Fruit fly (Drosophila melanogaster): ENCODE data around the gene CG31674.

CG31674 gene

dm6 chr2L:20802839-20803238 lies 28.2 kb upstream of the CG31674 start (continued):
- no peak for TF ChIP-seq hkb (optimal IDR thresholded peaks at IDR 0.05)
- TF ChIP-seq hkb (GFP tag; IDR thresholded peaks at IDR 0.05), result peak; percentile 20; the same call in 1 of the 2 replicates
- TF ChIP-seq CG10543 (GFP tag; optimal IDR thresholded peaks at IDR 0.05), result no peak
- TF ChIP-seq Mes4 (GFP tag; optimal IDR thresholded peaks at IDR 0.05), result no peak
- TF ChIP-seq Hr78 (GFP tag; optimal IDR thresholded peaks at IDR 0.05), result no peak
- no peak for TF ChIP-seq otp (GFP tag; IDR thresholded peaks at IDR 0.05)
- TF ChIP-seq CG17829 (tag; optimal IDR thresholded peaks at IDR 0.05), result no peak
- no peak for TF ChIP-seq pita (GFP tag; optimal IDR thresholded peaks at IDR 0.05)
- no peak for TF ChIP-seq CG1233 (GFP tag; optimal IDR thresholded peaks at IDR 0.05)
- TF ChIP-seq HLH3B (GFP tag; IDR thresholded peaks at IDR 0.05), result no peak
- no peak for TF ChIP-seq CG1024 (GFP tag; IDR thresholded peaks at IDR 0.05)
- TF ChIP-seq knrl (GFP tag; IDR thresholded peaks at IDR 0.05; ENCODE audit: partially characterized antibody), result no peak
- TF ChIP-seq Ets97D (GFP tag; optimal IDR thresholded peaks at IDR 0.05), result no peak
- no peak for TF ChIP-seq Atf6 (GFP tag; IDR thresholded peaks at IDR 0.05)
- TF ChIP-seq dan (GFP tag; IDR thresholded peaks at IDR 0.05), result no peak
- TF ChIP-seq sisA (GFP tag; IDR thresholded peaks at IDR 0.05), result peak; percentile 40
- TF ChIP-seq br (optimal IDR thresholded peaks at IDR 0.05), result no peak
- TF ChIP-seq Optix (GFP tag; IDR thresholded peaks at IDR 0.05), result no peak
- no peak for TF ChIP-seq CG5180 (GFP tag; optimal IDR thresholded peaks at IDR 0.05)
- peak; percentile 24 for TF ChIP-seq Bgb (GFP tag; IDR thresholded peaks at IDR 0.05; ENCODE audit: partially characterized antibody)
- TF ChIP-seq pan (optimal IDR thresholded peaks at IDR 0.05), result no peak
- TF ChIP-seq pan (GFP tag; optimal IDR thresholded peaks at IDR 0.05 in 1 of 2, IDR thresholded peaks at IDR 0.05 in 1 of 2), result peak in 1 of 2 experiments; percentile 7
- TF ChIP-seq CG15011 (GFP tag; optimal IDR thresholded peaks at IDR 0.05), result no peak
- TF ChIP-seq CG9817 (tag; optimal IDR thresholded peaks at IDR 0.05), result no peak
- no peak for TF ChIP-seq corto (GFP tag; optimal IDR thresholded peaks at IDR 0.05)
- TF ChIP-seq kay (GFP tag; optimal IDR thresholded peaks at IDR 0.05), result no peak
- TF ChIP-seq CG6854 (GFP tag; optimal IDR thresholded peaks at IDR 0.05), result no peak
- peak; percentile 9 for TF ChIP-seq CG17359 (tag; optimal IDR thresholded peaks at IDR 0.05)
- peak in 1 of 2 experiments; percentile 0 for TF ChIP-seq bsh (GFP tag; optimal IDR thresholded peaks at IDR 0.05)
- TF ChIP-seq ind (GFP tag; optimal IDR thresholded peaks at IDR 0.05), result no peak
- no peak for TF ChIP-seq CG6813 (GFP tag; optimal IDR thresholded peaks at IDR 0.05)
- TF ChIP-seq pnt (GFP tag; optimal IDR thresholded peaks at IDR 0.05), result no peak
- no peak for TF ChIP-seq CG4707 (GFP tag; optimal IDR thresholded peaks at IDR 0.05)
- no peak for TF ChIP-seq Ada2b (GFP tag; IDR thresholded peaks at IDR 0.05)
- no peak for TF ChIP-seq en (GFP tag; optimal IDR thresholded peaks at IDR 0.05)
- no peak for TF ChIP-seq nom (GFP tag; optimal IDR thresholded peaks at IDR 0.05)
- no peak for TF ChIP-seq CG18011 (GFP tag; optimal IDR thresholded peaks at IDR 0.05)
- no peak for TF ChIP-seq hbn (GFP tag; IDR thresholded peaks at IDR 0.05; ENCODE audit: partially characterized antibody)
- TF ChIP-seq oc (tag; optimal IDR thresholded peaks at IDR 0.05), result peak; percentile 40
- TF ChIP-seq nerfin-2 (GFP tag; IDR thresholded peaks at IDR 0.05; ENCODE audit: partially characterized antibody), result no peak
- TF ChIP-seq btn (GFP tag; optimal IDR thresholded peaks at IDR 0.05), result no peak
- no peak for TF ChIP-seq Six4 (GFP tag; optimal IDR thresholded peaks at IDR 0.05)
- no peak for TF ChIP-seq ato (GFP tag; IDR thresholded peaks at IDR 0.05; ENCODE audit: partially characterized antibody)
- TF ChIP-seq NC2α (GFP tag; optimal IDR thresholded peaks at IDR 0.05), result no peak
- TF ChIP-seq fru (optimal IDR thresholded peaks at IDR 0.05), result no peak
- no peak for TF ChIP-seq jigr1 (GFP tag; IDR thresholded peaks at IDR 0.05)
- no peak for TF ChIP-seq Neu2 (GFP tag; optimal IDR thresholded peaks at IDR 0.05; ENCODE audit: borderline replicate concordance)
- peak; percentile 35 for TF ChIP-seq Med (GFP tag)
- no peak for TF ChIP-seq slou (GFP tag; optimal IDR thresholded peaks at IDR 0.05)
- peak; percentile 43; the same call in 1 of the 3 replicates for TF ChIP-seq CG11695 (GFP tag; IDR thresholded peaks at IDR 0.05)
- TF ChIP-seq Meics (GFP tag; optimal IDR thresholded peaks at IDR 0.05), result no peak
- no peak for TF ChIP-seq pb (GFP tag; optimal IDR thresholded peaks at IDR 0.05)

Measured in whole organism, embryonic.